Worm (Caenorhabditis elegans): ENCODE data around the gene fbxa-6.

Gene fbxa-6

ce11 chrIII:2919-3371 is at the start of gene fbxa-6, which contains the start of the genes cTel54X.2 and npr-30:
Gene fbxa-6 (minus strand): TSS chrIII:3097.
Gene cTel54X.2 (plus strand): TSS chrIII:3278.
Gene npr-30 (plus strand): TSS chrIII:3321.
- no peak for TF ChIP-seq snpc-1.3 (tag; optimal IDR thresholded peaks at IDR 0.05; ENCODE audit: insufficient read depth)
- TF ChIP-seq K11D2.4 (GFP tag; IDR thresholded peaks at IDR 0.05), result no peak
- peak; percentile 64 for TF ChIP-seq nhr-80 (tag; optimal IDR thresholded peaks at IDR 0.05)

ce11 chrIII:51622-52021 is 48.7 kb upstream of the fbxa-6 start:
- TF ChIP-seq B0035.1 (tag; optimal IDR thresholded peaks at IDR 0.05), result no peak
- TF ChIP-seq gei-17 (GFP tag; optimal IDR thresholded peaks at IDR 0.05), result no peak
- no peak for TF ChIP-seq pha-4 (tag; optimal IDR thresholded peaks at IDR 0.05)
- TF ChIP-seq D2030.7 (GFP tag; IDR thresholded peaks at IDR 0.05), result 0 out of 2 replicates have a peak, but pooled peaks have one; percentile 35
- no peak for TF ChIP-seq hsf-1 (GFP tag; IDR thresholded peaks at IDR 0.05)
- 0 out of 2 replicates have a peak, but pooled peaks have one; percentile 8 for TF ChIP-seq pbrm-1 (GFP tag; IDR thresholded peaks at IDR 0.05)
- no peak for TF ChIP-seq ztf-22 (GFP tag; optimal IDR thresholded peaks at IDR 0.05)
- no peak for TF ChIP-seq sptf-2 (GFP tag; optimal IDR thresholded peaks at IDR 0.05)
- TF ChIP-seq sea-2 (GFP tag; IDR thresholded peaks at IDR 0.05), result no peak
- TF ChIP-seq egrh-3 (GFP tag; IDR thresholded peaks at IDR 0.05), result peak; percentile 29; the same call in 1 of the 2 replicates
- no peak for TF ChIP-seq F23B12.7 (tag; optimal IDR thresholded peaks at IDR 0.05; ENCODE audit: insufficient read depth)
- no peak for TF ChIP-seq attf-6 (GFP tag; IDR thresholded peaks at IDR 0.05)
- no peak for TF ChIP-seq ztf-6 (GFP tag; IDR thresholded peaks at IDR 0.05)
- no peak for TF ChIP-seq akir-1 (GFP tag; optimal IDR thresholded peaks at IDR 0.05)
- peak; percentile 73 for TF ChIP-seq zfh-2 (GFP tag; conservative IDR thresholded peaks at IDR 0.05)
- no peak for TF ChIP-seq lir-1 (GFP tag; conservative IDR thresholded peaks at IDR 0.05)
- no peak for TF ChIP-seq madf-6 (GFP tag; IDR thresholded peaks at IDR 0.05)
- TF ChIP-seq nfyb-1 (GFP tag; IDR thresholded peaks at IDR 0.05), result no peak
- no peak for TF ChIP-seq snpc-1.3 (tag; optimal IDR thresholded peaks at IDR 0.05; ENCODE audit: insufficient read depth)

- peak; percentile 65 for TF ChIP-seq zfh-2 (GFP tag; conservative IDR thresholded peaks at IDR 0.05)
- no peak for TF ChIP-seq Y53F4B.3 (GFP tag; IDR thresholded peaks at IDR 0.05)
- TF ChIP-seq egrh-3 (GFP tag; IDR thresholded peaks at IDR 0.05), result peak; percentile 45; the same call in 1 of the 2 replicates
- TF ChIP-seq ama-1 (optimal IDR thresholded peaks at IDR 0.05), result no peak
- no peak for TF ChIP-seq ama-1 (GFP tag; optimal IDR thresholded peaks at IDR 0.05)
- no peak for TF ChIP-seq unc-62 (GFP tag; optimal IDR thresholded peaks at IDR 0.05)
These were observed 47.5 kb upstream of the fbxa-6 start for ce11 chrIII:50418-50817.

ce11 chrIII:49064-49463 is 46.2 kb upstream of the fbxa-6 start:
- TF ChIP-seq mcd-1 (GFP tag; IDR thresholded peaks at IDR 0.05) (no peak), rpc-1 (optimal IDR thresholded peaks at IDR 0.05) (no peak), rpc-1 (tag; optimal IDR thresholded peaks at IDR 0.05) (peak; percentile 30), F39B2.1 (GFP tag; IDR thresholded peaks at IDR 0.05) (no peak), tbp1 (GFP tag; optimal IDR thresholded peaks at IDR 0.05) (peak; percentile 64)

- TF ChIP-seq let-607 (tag; optimal IDR thresholded peaks at IDR 0.05), result no peak
- no peak for TF ChIP-seq xnd-1 (tag; optimal IDR thresholded peaks at IDR 0.05)
- TF ChIP-seq tbx-9 (tag; optimal IDR thresholded peaks at IDR 0.05; ENCODE audit: borderline replicate concordance), result no peak
- TF ChIP-seq sea-2 (GFP tag; IDR thresholded peaks at IDR 0.05), result no peak
- no peak for TF ChIP-seq attf-5 (GFP tag; optimal IDR thresholded peaks at IDR 0.05)
- 0 out of 2 replicates have a peak, but pooled peaks have one; percentile 12 for TF ChIP-seq F37B4.10 (GFP tag; IDR thresholded peaks at IDR 0.05)
- peak; percentile 91 for TF ChIP-seq zfh-2 (GFP tag; conservative IDR thresholded peaks at IDR 0.05)
- peak; percentile 89 for TF ChIP-seq egrh-3 (GFP tag; IDR thresholded peaks at IDR 0.05)
- TF ChIP-seq mcd-1 (GFP tag; IDR thresholded peaks at IDR 0.05), result 0 out of 2 replicates have a peak, but pooled peaks have one; percentile 16
- 0 out of 2 replicates have a peak, but pooled peaks have one; percentile 20 for TF ChIP-seq D2030.7 (GFP tag; IDR thresholded peaks at IDR 0.05)
- TF ChIP-seq F57A8.1 (GFP tag; optimal IDR thresholded peaks at IDR 0.05), result no peak
- TF ChIP-seq ztf-25 (GFP tag; IDR thresholded peaks at IDR 0.05), result 0 out of 2 replicates have a peak, but pooled peaks have one; percentile 64
- TF ChIP-seq pbrm-1 (GFP tag; IDR thresholded peaks at IDR 0.05), result no peak
These were observed 45.4 kb upstream of the fbxa-6 start for ce11 chrIII:48329-48728.

Measured in whole organism, young adult.